Worm (Caenorhabditis elegans): ENCODE results near the gene srh-139.

- TF ChIP-seq nfya-1 (tag; optimal IDR thresholded peaks at IDR 0.05; ENCODE audit: borderline replicate concordance, insufficient read depth) (no peak), snpc-4 (GFP tag; optimal IDR thresholded peaks at IDR 0.05) (no peak), snpc-4 (tag; optimal IDR thresholded peaks at IDR 0.05) (no peak), F33H1.4 (GFP tag; IDR thresholded peaks at IDR 0.05) (no peak), lin-26 (GFP tag; IDR thresholded peaks at IDR 0.05) (no peak), sdz-38 (tag; optimal IDR thresholded peaks at IDR 0.05) (no peak), K11D2.4 (GFP tag; IDR thresholded peaks at IDR 0.05) (no peak), atf-7 (tag; optimal IDR thresholded peaks at IDR 0.05) (no peak), ama-1 (optimal IDR thresholded peaks at IDR 0.05) (no peak), ama-1 (GFP tag; optimal IDR thresholded peaks at IDR 0.05) (no peak), F23B12.7 (tag; optimal IDR thresholded peaks at IDR 0.05; ENCODE audit: insufficient read depth) (no peak), F10E7.11 (tag; optimal IDR thresholded peaks at IDR 0.05) (no peak), F49E8.2 (tag; optimal IDR thresholded peaks at IDR 0.05; ENCODE audit: insufficient read depth) (no peak)
These were observed 25.1 kb upstream of the srh-139 start, which contains the start of gene str-15 for ce11 chrV:16458714-16459113.
